Worm (Caenorhabditis elegans) whole organism, L4/young adult: Measurements from ENCODE around the gene nhr-118.

Experiments
- W03F9.2 ChIP-seq: fragments of 150-350 bp; optimal IDR thresholded peaks from 2 replicates; lab custom pipeline; 2014; ENCODE audit warnings: missing biosample characterization, missing genetic modification characterization
- dao-5 ChIP-seq: sonication (generic microtip); optimal IDR thresholded peaks from 2 replicates; lab custom pipeline; 2016; ENCODE audit warnings: missing genotype, missing genetic modification characterization, moderate library complexity, missing compliant biosample characterization

- TF ChIP-seq dao-5 (tag; lab: Kevin White, UChicago) (no peak), W03F9.2 (tag; lab: Kevin White, UChicago) (no peak)
These were observed at the start of gene nhr-118 for ce11 chrV:4407519-4407918.
